Worm (Caenorhabditis elegans): Measurements from ENCODE around the gene Y57E12B.4.

ce11 chrV:6935878-6936277 lies 11.5 kb downstream of the Y57E12B.4 start, which contains the start of gene Y57E12B.10:
- no peak for TF ChIP-seq rnt-1 (tag; optimal IDR thresholded peaks at IDR 0.05)
- no peak for TF ChIP-seq unc-86 (tag; optimal IDR thresholded peaks at IDR 0.05)
- no peak for TF ChIP-seq fkh-6 (tag; optimal IDR thresholded peaks at IDR 0.05)
- TF ChIP-seq fax-1 (tag; optimal IDR thresholded peaks at IDR 0.05): no peak

Data from whole organism, late embryonic.